Worm (Caenorhabditis elegans): ENCODE results near the gene nhr-193.

Gene nhr-193

ce11 chrV:16355941-16356340, 13.8 kb downstream of the nhr-193 start (continued):
- TF ChIP-seq F37D6.2 (tag; optimal IDR thresholded peaks at IDR 0.05) (peak; percentile 64), hif-1 (tag; optimal IDR thresholded peaks at IDR 0.05) (peak in 1 of 2 experiments; percentile 80), pqm-1 (tag; optimal IDR thresholded peaks at IDR 0.05) (no peak), nhr-111 (GFP tag; optimal IDR thresholded peaks at IDR 0.05) (no peak), arid-1 (GFP tag; conservative IDR thresholded peaks at IDR 0.05) (peak; percentile 78), D1046.2 (GFP tag; IDR thresholded peaks at IDR 0.05) (no peak), F26F4.8 (GFP tag; conservative IDR thresholded peaks at IDR 0.05) (no peak), lin-38 (GFP tag; IDR thresholded peaks at IDR 0.05) (peak; percentile 65), F49E8.2 (tag; optimal IDR thresholded peaks at IDR 0.05; ENCODE audit: borderline replicate concordance) (no peak), nhr-77 (tag; optimal IDR thresholded peaks at IDR 0.05) (peak; percentile 93), mxl-3 (GFP tag; optimal IDR thresholded peaks at IDR 0.05) (peak; percentile 91), hmg-1.1 (GFP tag; IDR thresholded peaks at IDR 0.05) (peak; percentile 98), ztf-11 (tag; optimal IDR thresholded peaks at IDR 0.05) (no peak), nhr-237 (tag; optimal IDR thresholded peaks at IDR 0.05) (no peak), daf-19 (GFP tag; conservative IDR thresholded peaks at IDR 0.05) (no peak), spr-3 (GFP tag; optimal IDR thresholded peaks at IDR 0.05) (peak; percentile 31), snpc-1.2 (GFP tag; IDR thresholded peaks at IDR 0.05) (no peak), madf-9 (GFP tag; conservative IDR thresholded peaks at IDR 0.05) (peak; percentile 73), lin-13 (GFP tag; optimal IDR thresholded peaks at IDR 0.05) (peak; percentile 6), Y75B8A.6 (GFP tag; IDR thresholded peaks at IDR 0.05) (peak; percentile 36; the same call in 1 of the 2 replicates), Y5F2A.4 (GFP tag; optimal IDR thresholded peaks at IDR 0.05) (no peak), daf-12 (tag; optimal IDR thresholded peaks at IDR 0.05) (no peak), cey-2 (tag; optimal IDR thresholded peaks at IDR 0.05; ENCODE audit: borderline replicate concordance, insufficient read depth) (no peak)

DNA sequence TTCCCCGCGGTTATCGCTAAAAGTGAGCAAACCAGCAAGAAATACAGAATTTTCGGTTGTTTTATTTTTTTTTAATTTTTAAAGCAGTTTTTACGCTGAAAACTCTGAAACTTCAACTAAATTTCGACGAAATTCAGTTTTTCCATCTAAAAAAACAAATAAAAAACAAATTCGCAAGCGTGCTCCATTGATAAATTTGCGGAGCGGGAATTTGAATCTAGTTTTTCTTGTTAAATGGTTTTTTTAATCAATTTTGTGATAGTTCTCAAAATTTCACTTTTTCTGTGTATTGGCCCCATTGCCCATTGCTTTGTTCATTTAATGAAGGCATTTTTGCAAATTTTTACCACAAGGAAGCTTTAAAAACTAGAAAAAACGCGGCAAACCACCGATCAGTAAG, 14.7 kb downstream of the nhr-193 start:
- TF ChIP-seq T26A8.4 (GFP tag; IDR thresholded peaks at IDR 0.05) (no peak), lin-38 (GFP tag; IDR thresholded peaks at IDR 0.05) (peak; percentile 90)

DNA sequence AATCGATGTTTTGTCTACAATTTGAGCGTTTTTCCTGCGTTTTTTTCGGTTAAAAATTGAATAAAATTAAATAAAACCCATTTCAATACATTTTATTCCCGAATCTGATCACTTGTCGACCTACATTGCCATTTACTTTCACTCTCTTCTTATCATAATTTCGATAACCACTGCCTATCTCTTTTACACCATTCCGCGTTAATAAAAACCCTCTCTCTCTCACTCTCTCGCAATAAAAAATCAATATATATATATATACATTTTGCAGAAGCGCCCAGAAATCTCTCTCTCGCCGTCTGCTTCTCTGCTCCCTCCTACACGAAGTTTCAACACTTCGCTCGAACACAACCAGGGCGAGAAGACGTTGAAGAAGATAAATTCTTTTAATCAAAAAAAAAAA, 15.1 kb downstream of the nhr-193 start, which contains the start of gene pptr-1:
TSS of gene pptr-1 (plus strand) at position 269 of the 400 bp plus-strand sequence.
- TF ChIP-seq nhr-48 (tag; optimal IDR thresholded peaks at IDR 0.05) = no peak
- TF ChIP-seq ztf-11 (tag; optimal IDR thresholded peaks at IDR 0.05) = no peak
- no peak for TF ChIP-seq egl-43 (GFP tag; IDR thresholded peaks at IDR 0.05)
- peak; percentile 40 for TF ChIP-seq dve-1 (tag; optimal IDR thresholded peaks at IDR 0.05; ENCODE audit: insufficient read depth)
- no peak for TF ChIP-seq Y5F2A.4 (GFP tag; optimal IDR thresholded peaks at IDR 0.05)
- no peak for TF ChIP-seq madf-5 (GFP tag; IDR thresholded peaks at IDR 0.05)
- peak; percentile 30; the same call in 1 of the 2 replicates for TF ChIP-seq php-3 (GFP tag; IDR thresholded peaks at IDR 0.05)
- TF ChIP-seq skn-1 (tag; optimal IDR thresholded peaks at IDR 0.05) = no peak
- no peak for TF ChIP-seq mxl-2 (GFP tag; conservative IDR thresholded peaks at IDR 0.05)
- no peak for TF ChIP-seq zag-1 (tag; optimal IDR thresholded peaks at IDR 0.05)
- TF ChIP-seq R02D3.7 (tag; optimal IDR thresholded peaks at IDR 0.05) = no peak
- TF ChIP-seq snpc-1.2 (GFP tag; IDR thresholded peaks at IDR 0.05) = no peak
- no peak for TF ChIP-seq aha-1 (tag)
- no peak for TF ChIP-seq nhr-41 (GFP tag; IDR thresholded peaks at IDR 0.05)
- TF ChIP-seq hif-1 (tag; optimal IDR thresholded peaks at IDR 0.05) = no peak
- TF ChIP-seq lin-29 (GFP tag; IDR thresholded peaks at IDR 0.05) = no peak
- TF ChIP-seq F10B5.3 (tag; optimal IDR thresholded peaks at IDR 0.05) = no peak
- TF ChIP-seq attf-4 (tag; optimal IDR thresholded peaks at IDR 0.05) = no peak
- peak; percentile 25 for TF ChIP-seq nhr-102 (tag; optimal IDR thresholded peaks at IDR 0.05)
- TF ChIP-seq dmd-6 (GFP tag; IDR thresholded peaks at IDR 0.05) = peak; percentile 61; the same call in 1 of the 2 replicates
- TF ChIP-seq D1046.2 (GFP tag; IDR thresholded peaks at IDR 0.05) = no peak
- TF ChIP-seq nhr-76 (tag; optimal IDR thresholded peaks at IDR 0.05) = no peak
- no peak for TF ChIP-seq daf-16 (GFP tag; optimal IDR thresholded peaks at IDR 0.05)
- TF ChIP-seq daf-16 (tag; optimal IDR thresholded peaks at IDR 0.05) = peak; percentile 63
- TF ChIP-seq gei-8 (GFP tag; optimal IDR thresholded peaks at IDR 0.05) = no peak
- TF ChIP-seq madf-9 (GFP tag; conservative IDR thresholded peaks at IDR 0.05) = no peak
- no peak for TF ChIP-seq lin-1 (GFP tag; IDR thresholded peaks at IDR 0.05)
- TF ChIP-seq nhr-42 (GFP tag; IDR thresholded peaks at IDR 0.05) = no peak
- TF ChIP-seq mes-2 (tag; optimal IDR thresholded peaks at IDR 0.05; ENCODE audit: poor library complexity, severe bottlenecking) = peak; percentile 30
- TF ChIP-seq sdz-12 (GFP tag; optimal IDR thresholded peaks at IDR 0.05) = no peak
- no peak for TF ChIP-seq jun-1 (tag; optimal IDR thresholded peaks at IDR 0.05)

Measured in whole organism, L4 larva.